Worm (Caenorhabditis elegans) whole organism, L1 larva: ENCODE results near the gene ham-3.

ENCODE experiments used
- C04F5.9 ChIP-seq: sonication (generic microtip); optimal IDR thresholded peaks from 2 replicates; lab custom pipeline; 2016; ENCODE audit warnings: missing genetic modification characterization, missing compliant biosample characterization
- C16A3.4 ChIP-seq: fragments of 150-350 bp; optimal IDR thresholded peaks from 2 replicates; lab custom pipeline; 2014; ENCODE audit warnings: missing biosample characterization, missing genetic modification characterization
- aly-2 ChIP-seq: fragments of 150-350 bp; optimal IDR thresholded peaks from 2 replicates; lab custom pipeline; 2014; ENCODE audit warnings: missing biosample characterization, missing genetic modification characterization
- ceh-82 ChIP-seq, 3 experiments: fragments of 150-350 bp in 1 of 3; sonication (generic microtip) in 2 of 3; optimal IDR thresholded peaks; 2 replicates each; lab custom pipeline; 2014 to 2017; ENCODE audit warnings: missing biosample characterization in 3 of 3, missing genetic modification characterization in 3 of 3
- ceh-88 ChIP-seq: fragments of 200-800 bp; sonication (Bioruptor generic); IDR thresholded peaks from 2 replicates; pipeline ENCODE4 v1.3.6; 2022; ENCODE audit warnings: missing genetic modification characterization, missing compliant biosample characterization
- dsc-1 ChIP-seq: sonication (generic microtip); optimal IDR thresholded peaks from 2 replicates; lab custom pipeline; 2016; ENCODE audit warnings: mild to moderate bottlenecking, missing genetic modification characterization, missing compliant biosample characterization
- efl-1 ChIP-seq, 4 experiments: fragments of 150-350 bp; optimal IDR thresholded peaks in 3 of 4; peaks in 1 of 4; 1 replicate in 1 of 4; 2 replicates in 3 of 4; lab custom pipeline; 2014; ENCODE audit warnings: missing biosample characterization in 2 of 4, missing genetic modification characterization in 2 of 4, missing genetic modification reagents in 2 of 4
- egl-27 ChIP-seq, 2 experiments: fragments of 150-350 bp in 1 of 2; sonication (generic microtip); optimal IDR thresholded peaks; 3 replicates each; lab custom pipeline; 2017 to 2018; ENCODE audit warnings: missing biosample characterization in 2 of 2, missing genetic modification characterization in 2 of 2, missing genetic modification reagents in 2 of 2
- elt-3 ChIP-seq, 6 experiments: fragments of 150-350 bp in 1 of 6; sonication (generic microtip); optimal IDR thresholded peaks; 2 replicates each; lab custom pipeline; 2017 to 2018; ENCODE audit warnings: missing biosample characterization in 6 of 6, missing genetic modification characterization in 6 of 6, inconsistent platforms in 1 of 6
- fkh-8 ChIP-seq: sonication (generic microtip); optimal IDR thresholded peaks from 2 replicates; lab custom pipeline; 2016; ENCODE audit warnings: mild to moderate bottlenecking, missing genetic modification characterization, missing compliant biosample characterization
- grh-1 ChIP-seq: fragments of 200-800 bp; sonication (Bioruptor generic); IDR thresholded peaks from 2 replicates; pipeline ENCODE4 v1.3.6; 2022; ENCODE audit warnings: missing genetic modification reagents, missing genetic modification characterization, missing compliant biosample characterization
- hlh-17 ChIP-seq: fragments of 200-800 bp; sonication (Bioruptor generic); optimal IDR thresholded peaks from 2 replicates; lab custom pipeline; 2018; ENCODE audit warnings: missing genetic modification characterization, mild to moderate bottlenecking, missing compliant biosample characterization, moderate library complexity, borderline replicate concordance
- hpl-2 ChIP-seq: fragments of 150-350 bp; optimal IDR thresholded peaks from 2 replicates; lab custom pipeline; 2014; ENCODE audit warnings: missing biosample characterization, missing genetic modification reagents, missing genetic modification characterization
- irx-1 ChIP-seq: sonication (generic microtip); optimal IDR thresholded peaks from 2 replicates; lab custom pipeline; 2016; ENCODE audit warnings: missing genetic modification characterization, missing compliant biosample characterization
- isw-1 ChIP-seq: fragments of 200-800 bp; sonication (Bioruptor generic); IDR thresholded peaks from 2 replicates; pipeline ENCODE4 v1.3.6; 2022; ENCODE audit warnings: missing genetic modification characterization, missing compliant biosample characterization
- jun-1 ChIP-seq: fragments of 150-350 bp; optimal IDR thresholded peaks from 2 replicates; lab custom pipeline; 2014; ENCODE audit warnings: missing biosample characterization, missing genetic modification reagents, missing genetic modification characterization
- lin-13 ChIP-seq: fragments of 150-350 bp; optimal IDR thresholded peaks from 2 replicates; lab custom pipeline; 2014; ENCODE audit warnings: missing biosample characterization, missing genetic modification reagents, missing genetic modification characterization
- lin-14 ChIP-seq: fragments of 200-800 bp; sonication (Bioruptor generic); optimal IDR thresholded peaks from 2 replicates; lab custom pipeline; 2018; ENCODE audit warnings: mild to moderate bottlenecking, missing genetic modification characterization, moderate library complexity, missing compliant biosample characterization
- lin-35 ChIP-seq, 2 experiments: fragments of 150-350 bp; optimal IDR thresholded peaks; 2 replicates each; lab custom pipeline; 2014; ENCODE audit warnings: missing biosample characterization in 2 of 2, missing genetic modification characterization in 2 of 2, missing genetic modification reagents in 2 of 2
- lir-3 ChIP-seq: sonication (generic microtip); optimal IDR thresholded peaks from 2 replicates; lab custom pipeline; 2016; ENCODE audit warnings: mild to moderate bottlenecking, missing genetic modification characterization, moderate library complexity, missing compliant biosample characterization; ENCODE audit not compliant: poor library complexity
- lsy-2 ChIP-seq, 2 experiments: fragments of 150-350 bp; optimal IDR thresholded peaks; 2 replicates each; lab custom pipeline; 2014; ENCODE audit warnings: missing biosample characterization in 2 of 2, missing genetic modification characterization in 2 of 2
- mab-9 ChIP-seq: fragments of 200-800 bp; sonication (Bioruptor generic); IDR thresholded peaks from 2 replicates; pipeline ENCODE4 v1.3.6; 2022; ENCODE audit warnings: missing genetic modification reagents, missing genetic modification characterization, missing compliant biosample characterization
- mdl-1 ChIP-seq, 2 experiments: fragments of 150-350 bp; optimal IDR thresholded peaks; 2 replicates each; lab custom pipeline; 2014 to 2017; ENCODE audit warnings: missing biosample characterization in 2 of 2, missing genetic modification characterization in 2 of 2, inconsistent platforms in 1 of 2
- mef-2 ChIP-seq: fragments of 150-350 bp; optimal IDR thresholded peaks from 2 replicates; lab custom pipeline; 2014; ENCODE audit warnings: missing biosample characterization, missing genetic modification characterization
- nhr-19 ChIP-seq: fragments of 200-800 bp; sonication (Bioruptor generic); conservative IDR thresholded peaks from 2 replicates; pipeline ENCODE4 v1.3.6; 2022; ENCODE audit warnings: missing genetic modification characterization, missing compliant biosample characterization
- nhr-237 ChIP-seq: fragments of 150-350 bp; optimal IDR thresholded peaks from 2 replicates; lab custom pipeline; 2014; ENCODE audit warnings: missing biosample characterization, missing genetic modification characterization
- nhr-28 ChIP-seq: fragments of 150-350 bp; optimal IDR thresholded peaks from 2 replicates; lab custom pipeline; 2014; ENCODE audit warnings: missing biosample characterization, missing genetic modification characterization
- nhr-71 ChIP-seq: sonication (generic microtip); optimal IDR thresholded peaks from 2 replicates; lab custom pipeline; 2016; ENCODE audit warnings: mild to moderate bottlenecking, missing genetic modification characterization, moderate library complexity, missing compliant biosample characterization
- nhr-77 ChIP-seq: fragments of 150-350 bp; optimal IDR thresholded peaks from 2 replicates; lab custom pipeline; 2014; ENCODE audit warnings: missing biosample characterization, missing genetic modification characterization
- nhr-84 ChIP-seq: sonication (generic microtip); optimal IDR thresholded peaks from 2 replicates; lab custom pipeline; 2017; ENCODE audit warnings: missing biosample characterization, missing genetic modification characterization
- nhr-90 ChIP-seq: sonication (generic microtip); optimal IDR thresholded peaks from 2 replicates; lab custom pipeline; 2016; ENCODE audit warnings: mild to moderate bottlenecking, missing genetic modification characterization, missing compliant biosample characterization; ENCODE audit not compliant: poor library complexity
- pqm-1 ChIP-seq: sonication (generic microtip); optimal IDR thresholded peaks from 3 replicates; lab custom pipeline; 2017; ENCODE audit warnings: missing biosample characterization, missing genetic modification characterization
- skn-1 ChIP-seq: fragments of 150-350 bp; optimal IDR thresholded peaks from 2 replicates; lab custom pipeline; 2014; ENCODE audit warnings: missing biosample characterization, missing genetic modification characterization
- snu-23 ChIP-seq: sonication (generic microtip); optimal IDR thresholded peaks from 2 replicates; lab custom pipeline; 2016; ENCODE audit warnings: missing genetic modification characterization, missing compliant biosample characterization
- sup-37 ChIP-seq: fragments of 200-800 bp; sonication (Bioruptor generic); optimal IDR thresholded peaks from 2 replicates; lab custom pipeline; 2018; ENCODE audit warnings: mild to moderate bottlenecking, missing genetic modification characterization, missing compliant biosample characterization
- tbx-2 ChIP-seq: sonication (generic microtip); optimal IDR thresholded peaks from 2 replicates; lab custom pipeline; 2016; ENCODE audit warnings: missing genetic modification characterization, missing compliant biosample characterization
- unc-130 ChIP-seq: fragments of 150-350 bp; optimal IDR thresholded peaks from 2 replicates; lab custom pipeline; 2017; ENCODE audit warnings: missing biosample characterization, missing genetic modification characterization, inconsistent platforms
- unc-30 ChIP-seq: sonication (generic microtip); optimal IDR thresholded peaks from 2 replicates; lab custom pipeline; 2017; ENCODE audit warnings: missing biosample characterization, missing genetic modification characterization
- unc-62 ChIP-seq: fragments of 150-350 bp; optimal IDR thresholded peaks from 2 replicates; lab custom pipeline; 2014; ENCODE audit warnings: missing biosample characterization, missing genetic modification reagents, missing genetic modification characterization
- xbp-1 ChIP-seq: sonication (generic microtip); optimal IDR thresholded peaks from 2 replicates; lab custom pipeline; 2016; ENCODE audit warnings: missing genetic modification characterization, missing compliant biosample characterization
- zip-4 ChIP-seq: fragments of 200-800 bp; sonication (Bioruptor generic); optimal IDR thresholded peaks from 2 replicates; lab custom pipeline; 2018; ENCODE audit warnings: mild to moderate bottlenecking, missing genetic modification characterization, moderate library complexity, missing compliant biosample characterization
- ztf-11 ChIP-seq, 2 experiments: sonication (generic microtip); optimal IDR thresholded peaks; 2 replicates each; lab custom pipeline; 2016 to 2017; ENCODE audit warnings: missing genetic modification characterization in 2 of 2, missing biosample characterization in 1 of 2, missing compliant biosample characterization in 1 of 2
- ztf-4 ChIP-seq: fragments of 150-350 bp; optimal IDR thresholded peaks from 2 replicates; lab custom pipeline; 2014; ENCODE audit warnings: missing biosample characterization, missing genetic modification characterization

Gene ham-3

DNA sequence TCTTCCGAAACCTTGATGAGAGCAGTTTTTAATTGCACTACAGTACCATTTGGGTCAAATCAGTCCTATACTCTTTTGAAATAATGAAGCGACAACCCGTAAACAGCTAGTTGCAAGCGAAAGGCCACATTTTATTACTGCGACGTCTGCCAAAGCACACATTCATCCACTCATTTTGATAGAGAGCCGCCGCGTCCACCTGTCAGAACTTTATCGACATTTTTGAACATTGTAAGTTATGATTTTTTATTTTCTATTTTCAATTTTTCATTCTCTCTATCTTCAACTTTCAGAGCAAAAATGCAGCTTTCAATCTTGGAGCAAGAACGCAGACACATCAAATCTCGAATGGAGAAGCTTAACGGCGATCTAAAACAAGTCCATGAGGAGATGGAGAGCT, 20.2 kb downstream of the ham-3 start, which contains the start of gene K08E5.6:
TSS of gene K08E5.6 (plus strand) at position 301 of the 400 bp plus-strand sequence.
- TF ChIP-seq ztf-4 (tag; lab: Kevin White, UChicago): no peak
- TF ChIP-seq mab-9 (GFP tag; lab: Robert Waterston, UW): no peak
- no peak for TF ChIP-seq hpl-2
- TF ChIP-seq nhr-84 (tag; lab: Kevin White, UChicago): no peak
- TF ChIP-seq lin-13 (GFP tag; lab: Kevin White, UChicago): no peak
- TF ChIP-seq efl-1 (optimal IDR thresholded peaks at IDR 0.05; lab: Kevin White, UChicago): no peak
- no peak for TF ChIP-seq efl-1 (GFP tag; optimal IDR thresholded peaks at IDR 0.05 in 1 of 2; lab: Kevin White, UChicago)
- no peak for TF ChIP-seq jun-1 (tag; lab: Kevin White, UChicago)
- TF ChIP-seq dsc-1 (tag; lab: Kevin White, UChicago): no peak
- no peak for TF ChIP-seq elt-3 (tag; optimal IDR thresholded peaks at IDR 0.05; lab: Kevin White, UChicago)
- TF ChIP-seq skn-1 (tag; lab: Kevin White, UChicago): no peak

DNA sequence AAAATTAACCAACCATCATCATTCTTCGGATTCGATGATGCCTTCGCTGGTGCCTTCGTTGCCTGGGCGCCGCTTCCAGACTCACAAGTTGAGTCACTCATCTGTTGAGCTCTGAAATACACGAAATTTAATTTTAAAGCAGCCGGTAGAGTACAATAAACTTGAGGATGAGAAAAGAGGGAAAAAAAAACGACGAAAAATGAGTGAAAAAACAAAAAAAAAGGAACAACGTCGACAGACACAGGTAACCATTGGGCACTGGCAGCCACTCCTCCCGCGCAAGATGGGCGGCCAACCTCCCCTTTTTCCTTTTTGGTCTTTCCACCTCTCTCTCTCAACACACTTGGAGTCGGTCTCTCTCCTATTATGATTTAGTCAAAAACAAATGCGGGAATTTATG, 26.1 kb downstream of the ham-3 start, which contains the start of gene K08E5.1:
TSS of gene K08E5.1 (minus strand) at position 101 of the 400 bp plus-strand sequence.
- TF ChIP-seq grh-1 (no peak), xbp-1 (tag; lab: Kevin White, UChicago) (no peak), mdl-1 (tag; optimal IDR thresholded peaks at IDR 0.05; lab: Kevin White, UChicago) (no peak), aly-2 (tag; lab: Kevin White, UChicago) (no peak), unc-130 (no peak), nhr-71 (tag; lab: Kevin White, UChicago) (no peak), sup-37 (GFP tag; lab: Kevin White, UChicago) (no peak)
- TF ChIP-seq, all 84 proteins: peak for 0

DNA sequence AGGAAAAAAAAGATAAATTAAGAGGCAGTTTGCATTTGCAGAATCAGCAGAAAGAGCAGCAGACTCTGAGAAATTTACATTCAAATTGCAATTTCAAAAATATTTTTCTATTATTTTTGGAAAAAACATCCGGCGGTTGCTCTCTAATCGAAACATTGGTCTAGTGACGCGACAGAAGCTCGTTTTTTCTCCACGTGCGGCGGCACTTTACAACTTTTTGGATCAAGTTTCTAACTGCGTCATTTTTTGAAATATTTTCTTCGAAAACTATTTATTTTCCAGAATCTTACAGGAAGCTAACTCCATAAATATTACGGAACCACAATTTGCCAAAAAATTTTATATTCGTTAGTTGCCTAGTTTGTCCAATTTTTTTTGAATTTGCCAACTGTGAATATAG, 29.3 kb downstream of the ham-3 start:
- TF ChIP-seq nhr-71 (tag; lab: Kevin White, UChicago) (peak; percentile 15), lin-13 (GFP tag; lab: Kevin White, UChicago) (no peak), C16A3.4 (tag; lab: Kevin White, UChicago) (no peak), efl-1 (optimal IDR thresholded peaks at IDR 0.05; lab: Kevin White, UChicago) (no peak), efl-1 (GFP tag; optimal IDR thresholded peaks at IDR 0.05 in 1 of 2; lab: Kevin White, UChicago) (peak in 1 of 2 experiments; percentile 53), nhr-90 (tag; lab: Kevin White, UChicago) (no peak), nhr-237 (tag; lab: Kevin White, UChicago) (no peak)

DNA sequence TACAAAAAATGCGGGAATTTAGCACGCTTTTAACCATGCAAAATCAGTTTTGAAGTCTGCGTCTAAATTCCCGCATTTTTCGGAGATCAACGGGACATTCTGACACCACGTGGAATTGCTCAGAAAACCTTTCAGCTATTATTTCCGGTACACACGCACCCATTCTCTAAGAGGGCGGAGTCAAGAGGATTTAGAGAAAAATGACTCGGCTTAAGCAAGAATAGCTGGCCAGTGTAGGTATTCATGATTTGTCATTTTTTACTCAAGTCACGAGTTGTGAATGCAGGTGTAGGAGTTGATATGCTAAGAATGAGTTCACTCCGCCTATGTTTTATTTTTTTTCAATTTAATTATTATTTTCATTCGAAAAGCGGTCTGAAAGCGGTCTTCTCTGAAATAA, 30.1 kb downstream of the ham-3 start:
- no peak for TF ChIP-seq nhr-28 (tag; lab: Kevin White, UChicago)
- no peak for TF ChIP-seq skn-1 (tag; lab: Kevin White, UChicago)
- TF ChIP-seq ztf-4 (tag; lab: Kevin White, UChicago): no peak
- TF ChIP-seq lin-14: peak; percentile 51
- no peak for TF ChIP-seq unc-30 (tag; lab: Kevin White, UChicago)
- no peak for TF ChIP-seq grh-1
- TF ChIP-seq fkh-8: peak; percentile 93
- no peak for TF ChIP-seq ceh-88 (GFP tag; lab: Robert Waterston, UW)
- peak in 1 of 2 experiments; percentile 1 for TF ChIP-seq lin-35 (GFP tag; optimal IDR thresholded peaks at IDR 0.05; lab: Kevin White, UChicago)
- TF ChIP-seq lin-13 (GFP tag; lab: Kevin White, UChicago): no peak
- TF ChIP-seq aly-2 (tag; lab: Kevin White, UChicago): no peak
- TF ChIP-seq lsy-2 (tag; optimal IDR thresholded peaks at IDR 0.05; lab: Kevin White, UChicago): peak; percentile 14 to 44
- TF ChIP-seq zip-4 (GFP tag; lab: Kevin White, UChicago): no peak
- no peak for TF ChIP-seq sup-37 (GFP tag; lab: Kevin White, UChicago)
- TF ChIP-seq nhr-77: no peak
- peak; percentile 67 for TF ChIP-seq nhr-71 (tag; lab: Kevin White, UChicago)
- no peak for TF ChIP-seq lir-3 (tag; lab: Kevin White, UChicago)
- peak; percentile 60 for TF ChIP-seq dsc-1 (tag; lab: Kevin White, UChicago)
- no peak for TF ChIP-seq ztf-11 (tag; optimal IDR thresholded peaks at IDR 0.05; lab: Kevin White, UChicago)
- no peak for TF ChIP-seq isw-1
- no peak for TF ChIP-seq egl-27 (tag; optimal IDR thresholded peaks at IDR 0.05; lab: Kevin White, UChicago)
- no peak for TF ChIP-seq hlh-17
- TF ChIP-seq snu-23 (GFP tag; lab: Kevin White, UChicago): peak; percentile 8
- TF ChIP-seq ceh-82 (tag; optimal IDR thresholded peaks at IDR 0.05; lab: Kevin White, UChicago): no peak
- no peak for TF ChIP-seq nhr-19
- TF ChIP-seq pqm-1 (tag; lab: Kevin White, UChicago): no peak
- TF ChIP-seq tbx-2: no peak
- no peak for TF ChIP-seq nhr-90 (tag; lab: Kevin White, UChicago)
- TF ChIP-seq elt-3 (tag; optimal IDR thresholded peaks at IDR 0.05; lab: Kevin White, UChicago): no peak
- no peak for TF ChIP-seq mef-2 (tag; lab: Kevin White, UChicago)
- no peak for TF ChIP-seq efl-1 (optimal IDR thresholded peaks at IDR 0.05; lab: Kevin White, UChicago)
- peak in 1 of 2 experiments; percentile 80 for TF ChIP-seq efl-1 (GFP tag; optimal IDR thresholded peaks at IDR 0.05 in 1 of 2; lab: Kevin White, UChicago)
- no peak for TF ChIP-seq C04F5.9 (tag; lab: Kevin White, UChicago)
- no peak for TF ChIP-seq irx-1 (tag; lab: Kevin White, UChicago)
- no peak for TF ChIP-seq unc-62
